Worm (Caenorhabditis elegans): ENCODE results near the gene T10B10.4.

Gene T10B10.4

ce11 chrX:15146415-15147210 lies 43.3 kb upstream of the T10B10.4 start (continued):
- TF ChIP-seq nhr-11 (tag; optimal IDR thresholded peaks at IDR 0.05) (no peak), elt-2 (tag; optimal IDR thresholded peaks at IDR 0.05) (no peak), nhr-47 (tag; optimal IDR thresholded peaks at IDR 0.05) (no peak), lin-14 (GFP tag; optimal IDR thresholded peaks at IDR 0.05) (no peak), dpl-1 (GFP tag; optimal IDR thresholded peaks at IDR 0.05) (no peak), ceh-90 (tag; optimal IDR thresholded peaks at IDR 0.05) (no peak), F16B12.6 (tag; optimal IDR thresholded peaks at IDR 0.05) (no peak), fos-1 (tag; optimal IDR thresholded peaks at IDR 0.05) (no peak), fkh-4 (tag; optimal IDR thresholded peaks at IDR 0.05; ENCODE audit: borderline replicate concordance) (no peak), unc-86 (tag; optimal IDR thresholded peaks at IDR 0.05) (no peak), nhr-237 (tag; optimal IDR thresholded peaks at IDR 0.05) (no peak), dsc-1 (tag; optimal IDR thresholded peaks at IDR 0.05) (no peak), pag-3 (tag; optimal IDR thresholded peaks at IDR 0.05; ENCODE audit: borderline replicate concordance, insufficient read depth) (no peak), snu-23 (GFP tag; optimal IDR thresholded peaks at IDR 0.05) (peak; percentile 18), nhr-71 (tag; optimal IDR thresholded peaks at IDR 0.05) (peak; percentile 22), egl-27 (tag; optimal IDR thresholded peaks at IDR 0.05) (no peak), C04F5.9 (tag; optimal IDR thresholded peaks at IDR 0.05) (no peak), fkh-10 (GFP tag; optimal IDR thresholded peaks at IDR 0.05) (no peak), unc-130 (tag; optimal IDR thresholded peaks at IDR 0.05) (no peak), nhr-85 (tag) (no peak), tlp-1 (tag; optimal IDR thresholded peaks at IDR 0.05) (no peak), lsy-2 (tag; optimal IDR thresholded peaks at IDR 0.05) (no peak), nhr-20 (tag; optimal IDR thresholded peaks at IDR 0.05) (peak; percentile 0), xbp-1 (tag; optimal IDR thresholded peaks at IDR 0.05) (no peak)

ce11 chrX:15147640-15148039 lies 42.3 kb upstream of the T10B10.4 start, which contains the start of gene unc-7:
Gene unc-7 (minus strand): TSS chrX:15147740.
- TF ChIP-seq nhr-20 (tag; optimal IDR thresholded peaks at IDR 0.05), result no peak
- TF ChIP-seq pax-3 (tag; optimal IDR thresholded peaks at IDR 0.05), result no peak
- no peak for TF ChIP-seq nhr-11 (tag; optimal IDR thresholded peaks at IDR 0.05)
- TF ChIP-seq egl-13 (tag; optimal IDR thresholded peaks at IDR 0.05), result no peak
- no peak for TF ChIP-seq tbx-2 (tag; optimal IDR thresholded peaks at IDR 0.05)
- TF ChIP-seq nhr-90 (tag; optimal IDR thresholded peaks at IDR 0.05; ENCODE audit: poor library complexity), result no peak
- TF ChIP-seq hpl-2 (GFP tag; optimal IDR thresholded peaks at IDR 0.05), result no peak

- TF ChIP-seq nhr-85 (tag), result peak; percentile 10
- TF ChIP-seq nhr-19 (GFP tag; conservative IDR thresholded peaks at IDR 0.05), result no peak
Observed at ce11 chrX:15148389-15148788, 41.5 kb upstream of the T10B10.4 start.

- no peak for TF ChIP-seq lin-13 (GFP tag; optimal IDR thresholded peaks at IDR 0.05)
- TF ChIP-seq zag-1 (tag; optimal IDR thresholded peaks at IDR 0.05), result no peak
- no peak for TF ChIP-seq lin-35 (GFP tag; optimal IDR thresholded peaks at IDR 0.05)
- TF ChIP-seq egl-27 (tag; optimal IDR thresholded peaks at IDR 0.05), result no peak
- no peak for TF ChIP-seq nhr-90 (tag; optimal IDR thresholded peaks at IDR 0.05; ENCODE audit: poor library complexity)
- TF ChIP-seq fos-1 (tag; optimal IDR thresholded peaks at IDR 0.05), result no peak
- no peak for TF ChIP-seq F16B12.6 (tag; optimal IDR thresholded peaks at IDR 0.05)
- no peak for TF ChIP-seq grh-1 (GFP tag; IDR thresholded peaks at IDR 0.05)
- TF ChIP-seq alr-1 (tag; optimal IDR thresholded peaks at IDR 0.05; ENCODE audit: borderline replicate concordance), result no peak
- no peak for TF ChIP-seq efl-1 (optimal IDR thresholded peaks at IDR 0.05)
- no peak for TF ChIP-seq efl-1 (GFP tag; optimal IDR thresholded peaks at IDR 0.05 in 1 of 2)
- TF ChIP-seq C34B4.2 (tag; optimal IDR thresholded peaks at IDR 0.05), result no peak
- TF ChIP-seq ceh-8 (GFP tag; optimal IDR thresholded peaks at IDR 0.05), result no peak
Observed at ce11 chrX:15148831-15149230, 41.1 kb upstream of the T10B10.4 start.
